Worm (Caenorhabditis elegans): ENCODE data around the gene C50E3.5.
A peak's percentile ranks its signal among the peaks of the same experiment; 100 is the strongest.

C50E3.5 gene

ce11 chrV:7587637-7588036 lies at the start of gene C50E3.5, which contains the start of gene F19F10.11:
TSS of gene C50E3.5 (plus strand) at chrV:7587996.
TSS of gene F19F10.11 (minus strand) at chrV:7587704.
- TF ChIP-seq sptf-1 (tag; optimal IDR thresholded peaks at IDR 0.05) (no peak), ces-1 (GFP tag; optimal IDR thresholded peaks at IDR 0.05) (peak; percentile 20), lsy-2 (tag; optimal IDR thresholded peaks at IDR 0.05) (peak; percentile 5), mep-1 (tag; optimal IDR thresholded peaks at IDR 0.05) (peak; percentile 52), zip-8 (tag; optimal IDR thresholded peaks at IDR 0.05) (no peak), elt-3 (tag; optimal IDR thresholded peaks at IDR 0.05) (no peak)

ce11 chrV:7538018-7538417 lies 49.8 kb upstream of the C50E3.5 start, which contains the start of gene C54F6.12:
TSS of gene C54F6.12 (minus strand) at chrV:7538118.
- no peak for TF ChIP-seq nhr-76 (tag; optimal IDR thresholded peaks at IDR 0.05)
- no peak for TF ChIP-seq nhr-237 (tag; optimal IDR thresholded peaks at IDR 0.05)
- no peak for TF ChIP-seq ceh-83 (GFP tag; optimal IDR thresholded peaks at IDR 0.05)
- no peak for TF ChIP-seq lin-13 (tag; optimal IDR thresholded peaks at IDR 0.05)
- TF ChIP-seq ces-1 (GFP tag; optimal IDR thresholded peaks at IDR 0.05): no peak
- no peak for TF ChIP-seq cnd-1 (tag; optimal IDR thresholded peaks at IDR 0.05)
- no peak for TF ChIP-seq M03D4.4 (tag; optimal IDR thresholded peaks at IDR 0.05)
- no peak for TF ChIP-seq pha-4 (tag; optimal IDR thresholded peaks at IDR 0.05)
- TF ChIP-seq unc-62 (GFP tag; optimal IDR thresholded peaks at IDR 0.05): no peak

ce11 chrV:7539015-7539414 lies 48.8 kb upstream of the C50E3.5 start, which contains the start of gene srh-268:
TSS of gene srh-268 (plus strand) at chrV:7539315.
- TF ChIP-seq tbx-8 (GFP tag; optimal IDR thresholded peaks at IDR 0.05) (no peak), zip-8 (tag; optimal IDR thresholded peaks at IDR 0.05) (no peak), bed-3 (GFP tag; optimal IDR thresholded peaks at IDR 0.05) (no peak), flh-1 (GFP tag; optimal IDR thresholded peaks at IDR 0.05) (no peak), nhr-76 (tag; optimal IDR thresholded peaks at IDR 0.05) (no peak), unc-39 (tag; optimal IDR thresholded peaks at IDR 0.05) (no peak), M03D4.4 (tag; optimal IDR thresholded peaks at IDR 0.05) (no peak), sem-2 (GFP tag; optimal IDR thresholded peaks at IDR 0.05) (no peak), nhr-12 (tag; optimal IDR thresholded peaks at IDR 0.05) (no peak), ceh-83 (GFP tag; optimal IDR thresholded peaks at IDR 0.05) (no peak), sptf-1 (tag; optimal IDR thresholded peaks at IDR 0.05) (no peak), mep-1 (tag; optimal IDR thresholded peaks at IDR 0.05) (no peak), lsy-2 (tag; optimal IDR thresholded peaks at IDR 0.05) (no peak), mab-5 (tag; optimal IDR thresholded peaks at IDR 0.05) (no peak), lin-32 (GFP tag; optimal IDR thresholded peaks at IDR 0.05) (no peak), lin-13 (tag; optimal IDR thresholded peaks at IDR 0.05) (no peak)

ce11 chrV:7543728-7544127 lies 44.1 kb upstream of the C50E3.5 start:
- no peak for TF ChIP-seq unc-62 (GFP tag; optimal IDR thresholded peaks at IDR 0.05)
- peak; percentile 92 for TF ChIP-seq zip-8 (tag; optimal IDR thresholded peaks at IDR 0.05)

ce11 chrV:7545187-7545586 lies 42.6 kb upstream of the C50E3.5 start, which contains the start of the genes C54F6.19 and nhx-3:
TSS of gene C54F6.19 (plus strand) at chrV:7545487.
TSS of gene nhx-3 (minus strand) at chrV:7545523.
- TF ChIP-seq mab-5 (tag; optimal IDR thresholded peaks at IDR 0.05) (no peak), cnd-1 (tag; optimal IDR thresholded peaks at IDR 0.05) (no peak), sem-2 (GFP tag; optimal IDR thresholded peaks at IDR 0.05) (no peak), sptf-1 (tag; optimal IDR thresholded peaks at IDR 0.05) (no peak), lsy-2 (tag; optimal IDR thresholded peaks at IDR 0.05) (no peak), unc-62 (GFP tag; optimal IDR thresholded peaks at IDR 0.05) (no peak), nhr-2 (tag; optimal IDR thresholded peaks at IDR 0.05) (no peak), tbx-8 (GFP tag; optimal IDR thresholded peaks at IDR 0.05) (no peak), unc-39 (tag; optimal IDR thresholded peaks at IDR 0.05) (no peak), zip-8 (tag; optimal IDR thresholded peaks at IDR 0.05) (no peak), elt-3 (tag; optimal IDR thresholded peaks at IDR 0.05) (no peak), drap-1 (GFP tag; optimal IDR thresholded peaks at IDR 0.05) (no peak), mls-2 (tag; optimal IDR thresholded peaks at IDR 0.05) (no peak), mep-1 (tag; optimal IDR thresholded peaks at IDR 0.05) (no peak), ceh-39 (tag; optimal IDR thresholded peaks at IDR 0.05) (no peak), ces-1 (GFP tag; optimal IDR thresholded peaks at IDR 0.05) (no peak), hlh-1 (tag; optimal IDR thresholded peaks at IDR 0.05) (no peak), snpc-4 (tag; optimal IDR thresholded peaks at IDR 0.05) (no peak), blmp-1 (tag; optimal IDR thresholded peaks at IDR 0.05) (no peak)

- no peak for TF ChIP-seq ceh-39 (tag; optimal IDR thresholded peaks at IDR 0.05)
- no peak for TF ChIP-seq zip-8 (tag; optimal IDR thresholded peaks at IDR 0.05)
Observed at ce11 chrV:7547479-7547878, 40.3 kb upstream of the C50E3.5 start, which contains the start of gene ftn-1. TSS of gene ftn-1 (minus strand) at chrV:7547579.

Data from whole organism, mixed stage, embryonic.